Worm (Caenorhabditis elegans) whole organism, L3 larva: ENCODE measurements around the gene F44B9.9.

Source experiments
- jun-1 ChIP-seq: fragments of 150-350 bp; optimal IDR thresholded peaks from 2 replicates; lab custom pipeline; 2014; ENCODE audit warnings: missing biosample characterization, missing genetic modification reagents, missing genetic modification characterization
- nhr-77 ChIP-seq: fragments of 150-350 bp; optimal IDR thresholded peaks from 2 replicates; lab custom pipeline; 2014; ENCODE audit warnings: missing biosample characterization, missing genetic modification characterization
- sea-2 ChIP-seq: fragments of 150-350 bp; sonication (generic microtip); optimal IDR thresholded peaks from 4 replicates; lab custom pipeline; 2014; ENCODE audit warnings: missing biosample characterization, missing genetic modification reagents, missing genetic modification characterization
- ztf-11 ChIP-seq: fragments of 150-350 bp; optimal IDR thresholded peaks from 2 replicates; lab custom pipeline; 2014; ENCODE audit warnings: missing biosample characterization, missing genetic modification characterization

ce11 chrIII:8061114-8061513 lies 30.3 kb upstream of the F44B9.9 start:
- no peak for TF ChIP-seq nhr-77 (tag; lab: Kevin White, UChicago)
- no peak for TF ChIP-seq sea-2
- no peak for TF ChIP-seq jun-1 (tag; lab: Kevin White, UChicago)
- no peak for TF ChIP-seq ztf-11 (tag; lab: Kevin White, UChicago)
